Worm (Caenorhabditis elegans) whole organism, L3 larva: ENCODE data around the gene F07F6.7.

Experiments
- R02D3.7 ChIP-seq: fragments of 150-350 bp; optimal IDR thresholded peaks from 2 replicates; lab custom pipeline; 2014; ENCODE audit warnings: missing biosample characterization, missing genetic modification characterization
- ZK546.5 ChIP-seq: sonication (generic microtip); optimal IDR thresholded peaks from 2 replicates; lab custom pipeline; 2017; ENCODE audit warnings: missing biosample characterization, missing genetic modification characterization
- aly-2 ChIP-seq: fragments of 150-350 bp; optimal IDR thresholded peaks from 2 replicates; lab custom pipeline; 2014; ENCODE audit warnings: missing biosample characterization, missing genetic modification characterization
- ama-1 ChIP-seq: fragments of 150-350 bp; optimal IDR thresholded peaks from 2 replicates; lab custom pipeline; 2018
- ceh-16 ChIP-seq: sonication (generic microtip); optimal IDR thresholded peaks from 2 replicates; lab custom pipeline; 2017; ENCODE audit warnings: missing biosample characterization, missing genetic modification characterization
- ceh-28 ChIP-seq: fragments of 150-350 bp; optimal IDR thresholded peaks from 2 replicates; lab custom pipeline; 2014; ENCODE audit warnings: missing biosample characterization, missing genetic modification reagents, missing genetic modification characterization
- ceh-9 ChIP-seq: sonication (generic microtip); optimal IDR thresholded peaks from 2 replicates; lab custom pipeline; 2018; ENCODE audit warnings: missing biosample characterization, missing genetic modification characterization
- daf-12 ChIP-seq: fragments of 150-350 bp; optimal IDR thresholded peaks from 2 replicates; lab custom pipeline; 2014; ENCODE audit warnings: missing biosample characterization, missing genetic modification reagents, missing genetic modification characterization
- egl-27 ChIP-seq: sonication (generic microtip); optimal IDR thresholded peaks from 4 replicates; lab custom pipeline; 2017; ENCODE audit warnings: missing biosample characterization, missing genetic modification reagents, missing genetic modification characterization
- egl-5 ChIP-seq: fragments of 150-350 bp; optimal IDR thresholded peaks from 2 replicates; lab custom pipeline; 2017; ENCODE audit warnings: missing biosample characterization, missing genetic modification reagents, missing genetic modification characterization, inconsistent platforms
- elt-1 ChIP-seq: fragments of 150-350 bp; optimal IDR thresholded peaks from 2 replicates; lab custom pipeline; 2014; ENCODE audit warnings: missing biosample characterization, missing genetic modification characterization
- elt-2 ChIP-seq: sonication (generic microtip); optimal IDR thresholded peaks from 2 replicates; lab custom pipeline; 2016; ENCODE audit warnings: missing genetic modification reagents, mild to moderate bottlenecking, missing genetic modification characterization, missing compliant biosample characterization
- elt-3 ChIP-seq, 3 experiments: fragments of 150-350 bp in 1 of 3; sonication (generic microtip) in 2 of 3; optimal IDR thresholded peaks; 2 replicates in 2 of 3; 4 replicates in 1 of 3; lab custom pipeline; 2014 to 2017; ENCODE audit warnings: missing biosample characterization in 3 of 3, missing genetic modification characterization in 3 of 3
- fkh-10 ChIP-seq: sonication (generic microtip); optimal IDR thresholded peaks from 2 replicates; lab custom pipeline; 2017; ENCODE audit warnings: missing biosample characterization, missing genetic modification reagents, missing genetic modification characterization
- fkh-2 ChIP-seq: fragments of 150-350 bp; optimal IDR thresholded peaks from 2 replicates; lab custom pipeline; 2014; ENCODE audit warnings: missing biosample characterization, missing genetic modification reagents, missing genetic modification characterization
- fos-1 ChIP-seq: fragments of 150-350 bp; optimal IDR thresholded peaks from 2 replicates; lab custom pipeline; 2014; ENCODE audit warnings: missing biosample characterization, missing genetic modification characterization
- hmg-11 ChIP-seq: sonication (generic microtip); optimal IDR thresholded peaks from 2 replicates; lab custom pipeline; 2016; ENCODE audit warnings: missing genetic modification characterization, missing compliant biosample characterization
- jun-1 ChIP-seq: fragments of 150-350 bp; optimal IDR thresholded peaks from 2 replicates; lab custom pipeline; 2014; ENCODE audit warnings: missing biosample characterization, missing genetic modification reagents, missing genetic modification characterization
- lin-39 ChIP-seq: fragments of 150-350 bp; optimal IDR thresholded peaks from 2 replicates; lab custom pipeline; 2018; ENCODE audit warnings: missing biosample characterization, missing genetic modification reagents, missing genetic modification characterization
- lsy-12 ChIP-seq: sonication (generic microtip); optimal IDR thresholded peaks from 2 replicates; lab custom pipeline; 2016; ENCODE audit warnings: mild to moderate bottlenecking, missing genetic modification characterization, missing compliant biosample characterization
- mdl-1 ChIP-seq: fragments of 150-350 bp; optimal IDR thresholded peaks from 2 replicates; lab custom pipeline; 2014; ENCODE audit warnings: missing biosample characterization, missing genetic modification characterization
- mml-1 ChIP-seq: fragments of 150-350 bp; sonication (generic microtip); optimal IDR thresholded peaks from 3 replicates; lab custom pipeline; 2014; ENCODE audit warnings: missing biosample characterization, missing genetic modification characterization
- nfya-1 ChIP-seq: sonication (generic microtip); optimal IDR thresholded peaks from 2 replicates; lab custom pipeline; 2017; ENCODE audit warnings: missing genetic modification characterization, mild to moderate bottlenecking, missing compliant biosample characterization, antibody characterized with exemption, moderate library complexity; ENCODE audit not compliant: insufficient read depth
- nhr-11 ChIP-seq: fragments of 150-350 bp; optimal IDR thresholded peaks from 2 replicates; lab custom pipeline; 2014; ENCODE audit warnings: missing biosample characterization, missing genetic modification characterization
- nhr-12 ChIP-seq: fragments of 150-350 bp; optimal IDR thresholded peaks from 2 replicates; lab custom pipeline; 2014; ENCODE audit warnings: missing biosample characterization, missing genetic modification characterization
- nhr-23 ChIP-seq: fragments of 150-350 bp; optimal IDR thresholded peaks from 2 replicates; lab custom pipeline; 2014; ENCODE audit warnings: missing biosample characterization, missing genetic modification reagents, missing genetic modification characterization
- nhr-25 ChIP-seq: sonication (generic microtip); optimal IDR thresholded peaks from 2 replicates; lab custom pipeline; 2017; ENCODE audit warnings: missing biosample characterization, missing genetic modification characterization
- nhr-43 ChIP-seq: sonication (generic microtip); optimal IDR thresholded peaks from 2 replicates; lab custom pipeline; 2016; ENCODE audit warnings: mild to moderate bottlenecking, missing genetic modification characterization, missing compliant biosample characterization; ENCODE audit not compliant: poor library complexity, severe bottlenecking
- nhr-67 ChIP-seq: fragments of 150-350 bp; optimal IDR thresholded peaks from 2 replicates; lab custom pipeline; 2014; ENCODE audit warnings: missing biosample characterization, missing genetic modification characterization
- nhr-76 ChIP-seq: fragments of 150-350 bp; sonication (generic microtip); optimal IDR thresholded peaks from 5 replicates; lab custom pipeline; 2014; ENCODE audit warnings: missing biosample characterization, missing genetic modification characterization
- nhr-77 ChIP-seq: fragments of 150-350 bp; optimal IDR thresholded peaks from 2 replicates; lab custom pipeline; 2014; ENCODE audit warnings: missing biosample characterization, missing genetic modification characterization
- pha-4 ChIP-seq: fragments of 150-350 bp; optimal IDR thresholded peaks from 2 replicates; lab custom pipeline; 2014; ENCODE audit warnings: missing biosample characterization, missing genetic modification reagents, missing genetic modification characterization
- pqm-1 ChIP-seq: fragments of 150-350 bp; optimal IDR thresholded peaks from 2 replicates; lab custom pipeline; 2017; ENCODE audit warnings: missing biosample characterization, missing genetic modification characterization, inconsistent platforms
- sea-2 ChIP-seq: fragments of 150-350 bp; sonication (generic microtip); optimal IDR thresholded peaks from 4 replicates; lab custom pipeline; 2014; ENCODE audit warnings: missing biosample characterization, missing genetic modification reagents, missing genetic modification characterization
- skn-1 ChIP-seq: fragments of 150-350 bp; optimal IDR thresholded peaks from 2 replicates; lab custom pipeline; 2014; ENCODE audit warnings: missing biosample characterization, missing genetic modification characterization
- snpc-4 ChIP-seq: fragments of 150-350 bp; optimal IDR thresholded peaks from 2 replicates; lab custom pipeline; 2014; ENCODE audit warnings: missing biosample characterization, missing genetic modification characterization
- unc-39 ChIP-seq: sonication (generic microtip); optimal IDR thresholded peaks from 4 replicates; lab custom pipeline; 2017; ENCODE audit warnings: missing biosample characterization, missing genetic modification characterization
- unc-62 ChIP-seq: fragments of 150-350 bp; sonication (generic microtip); optimal IDR thresholded peaks from 4 replicates; lab custom pipeline; 2014; ENCODE audit warnings: missing biosample characterization, missing genetic modification reagents, missing genetic modification characterization
- ztf-11 ChIP-seq: fragments of 150-350 bp; optimal IDR thresholded peaks from 2 replicates; lab custom pipeline; 2014; ENCODE audit warnings: missing biosample characterization, missing genetic modification characterization
- ztf-4 ChIP-seq: fragments of 150-350 bp; optimal IDR thresholded peaks from 2 replicates; lab custom pipeline; 2014; ENCODE audit warnings: missing biosample characterization, missing genetic modification characterization

Gene F07F6.7

ce11 chrII:5379614-5380077 lies 44.0 kb downstream of the F07F6.7 start, which contains the start of gene pkc-3 (continued):
- TF ChIP-seq nhr-77 (no peak), nhr-67 (tag; lab: Kevin White, UChicago) (no peak), lin-39 (no peak), ceh-16 (tag; lab: Kevin White, UChicago) (no peak), nhr-76 (tag; lab: Kevin White, UChicago) (no peak), ztf-11 (tag; lab: Kevin White, UChicago) (no peak), daf-12 (tag; lab: Kevin White, UChicago) (no peak), nhr-11 (tag; lab: Kevin White, UChicago) (no peak), aly-2 (tag; lab: Kevin White, UChicago) (no peak), unc-39 (no peak), ztf-4 (peak; percentile 26), hmg-11 (peak; percentile 81), ceh-28 (tag; lab: Kevin White, UChicago) (peak; percentile 37), snpc-4 (tag; lab: Kevin White, UChicago) (peak; percentile 18), pqm-1 (tag; lab: Kevin White, UChicago) (peak; percentile 50), nhr-25 (peak; percentile 98), elt-2 (tag; lab: Kevin White, UChicago) (peak; percentile 85), skn-1 (tag; lab: Kevin White, UChicago) (no peak), elt-1 (tag; lab: Kevin White, UChicago) (no peak), lsy-12 (tag; lab: Kevin White, UChicago) (no peak), egl-27 (tag; lab: Kevin White, UChicago) (no peak), mdl-1 (tag; lab: Kevin White, UChicago) (no peak)

ce11 chrII:5378239-5378521 lies 45.5 kb downstream of the F07F6.7 start:
- peak; percentile 5 for TF ChIP-seq nhr-43 (tag; lab: Kevin White, UChicago)
- no peak for TF ChIP-seq mml-1 (tag; lab: Kevin White, UChicago)
- TF ChIP-seq nfya-1: no peak
- TF ChIP-seq elt-2 (tag; lab: Kevin White, UChicago): no peak
- no peak for TF ChIP-seq unc-62 (GFP tag; lab: Kevin White, UChicago)
- TF ChIP-seq skn-1 (tag; lab: Kevin White, UChicago): peak; percentile 82
- no peak for TF ChIP-seq elt-1 (tag; lab: Kevin White, UChicago)
- no peak for TF ChIP-seq lin-39
- no peak for TF ChIP-seq R02D3.7 (tag; lab: Kevin White, UChicago)
- no peak for TF ChIP-seq jun-1
- no peak for TF ChIP-seq ztf-4
- TF ChIP-seq ceh-16 (tag; lab: Kevin White, UChicago): no peak
- no peak for TF ChIP-seq egl-5 (tag; lab: Kevin White, UChicago)
- no peak for TF ChIP-seq pha-4
- TF ChIP-seq nhr-23 (tag; lab: Kevin White, UChicago): peak; percentile 9
- TF ChIP-seq nhr-12 (tag; lab: Kevin White, UChicago): no peak
- no peak for TF ChIP-seq sea-2 (GFP tag; lab: Kevin White, UChicago)
- no peak for TF ChIP-seq pqm-1 (tag; lab: Kevin White, UChicago)
- no peak for TF ChIP-seq nhr-77
- TF ChIP-seq elt-3 (tag; optimal IDR thresholded peaks at IDR 0.05; lab: Kevin White, UChicago): no peak
- no peak for TF ChIP-seq unc-39
- TF ChIP-seq mdl-1 (tag; lab: Kevin White, UChicago): no peak
- TF ChIP-seq fkh-2 (tag; lab: Kevin White, UChicago): no peak
- TF ChIP-seq ama-1 (lab: Kevin White, UChicago): no peak
- TF ChIP-seq fos-1 (tag; lab: Kevin White, UChicago): no peak
- peak; percentile 68 for TF ChIP-seq nhr-25
- no peak for TF ChIP-seq ztf-11 (tag; lab: Kevin White, UChicago)
- no peak for TF ChIP-seq fkh-10
- TF ChIP-seq daf-12 (tag; lab: Kevin White, UChicago): no peak
- no peak for TF ChIP-seq ZK546.5 (tag; lab: Kevin White, UChicago)
- TF ChIP-seq, all 47 proteins: peak for 4

ce11 chrII:5377467-5378238 lies 46.0 kb downstream of the F07F6.7 start, which contains the start of gene prdx-2:
prdx-2 (plus strand) TSS chrII:5378195.
- TF ChIP-seq nhr-23 (tag; lab: Kevin White, UChicago) (no peak), pha-4 (peak; percentile 63), fos-1 (tag; lab: Kevin White, UChicago) (no peak), snpc-4 (tag; lab: Kevin White, UChicago) (peak; percentile 15), nhr-25 (no peak), nhr-77 (no peak), ceh-9 (tag; lab: Kevin White, UChicago) (no peak)
- TF ChIP-seq, all 47 proteins: peak for 2
